Worm (Caenorhabditis elegans): ENCODE measurements around the gene Y39A3CL.7.

ce11 chrIII:1791949-1792348 is 32.8 kb upstream of the Y39A3CL.7 start:
- TF ChIP-seq W03F9.2 (tag; optimal IDR thresholded peaks at IDR 0.05) (no peak), him-1 (tag; optimal IDR thresholded peaks at IDR 0.05) (peak; percentile 34), dao-5 (tag; optimal IDR thresholded peaks at IDR 0.05) (no peak)

All from whole organism, L4/young adult.